Worm (Caenorhabditis elegans) whole organism, young adult: ENCODE measurements around the gene Y57A10A.5.

Experiments used
- B0261.1 ChIP-seq: sonication (generic microtip); optimal IDR thresholded peaks from 2 replicates; lab custom pipeline; 2016; ENCODE audit warnings: mild to moderate bottlenecking, missing genetic modification characterization, moderate library complexity, missing compliant biosample characterization
- B0336.3 ChIP-seq: fragments of 200-800 bp; sonication (Bioruptor generic); IDR thresholded peaks from 2 replicates; pipeline ENCODE4 v1.3.6; 2022; ENCODE audit warnings: missing genetic modification characterization, missing compliant biosample characterization
- C17E4.6 ChIP-seq: fragments of 200-800 bp; sonication (Bioruptor generic); IDR thresholded peaks from 2 replicates; pipeline ENCODE4 v1.3.6; 2022; ENCODE audit warnings: missing genetic modification reagents, missing genetic modification characterization, missing compliant biosample characterization
- D2030.7 ChIP-seq: fragments of 200-800 bp; sonication (Bioruptor generic); IDR thresholded peaks from 2 replicates; pipeline ENCODE4 v1.3.6; 2022; ENCODE audit warnings: missing genetic modification reagents, missing genetic modification characterization, missing compliant biosample characterization
- F10E7.11 ChIP-seq: sonication (generic microtip); optimal IDR thresholded peaks from 2 replicates; lab custom pipeline; 2017; ENCODE audit warnings: mild to moderate bottlenecking, missing genetic modification characterization, moderate library complexity, missing compliant biosample characterization
- F33H1.4 ChIP-seq: fragments of 200-800 bp; sonication (Bioruptor generic); IDR thresholded peaks from 2 replicates; pipeline ENCODE4 v1.3.6; 2022; ENCODE audit warnings: missing genetic modification reagents, missing genetic modification characterization, missing compliant biosample characterization
- F57C9.4 ChIP-seq: sonication (generic microtip); optimal IDR thresholded peaks from 2 replicates; lab custom pipeline; 2017; ENCODE audit warnings: mild to moderate bottlenecking, missing genetic modification characterization, missing compliant biosample characterization
- T26A5.8 ChIP-seq: sonication (generic microtip); optimal IDR thresholded peaks from 2 replicates; lab custom pipeline; 2016; ENCODE audit warnings: missing genetic modification characterization, missing compliant biosample characterization
- Y53F4B.3 ChIP-seq: fragments of 200-800 bp; sonication (Bioruptor generic); IDR thresholded peaks from 2 replicates; pipeline ENCODE4 v1.3.6; 2022; ENCODE audit warnings: missing genetic modification reagents, missing genetic modification characterization, missing compliant biosample characterization
- Y53G8AR.9 ChIP-seq: fragments of 200-800 bp; sonication (Bioruptor generic); conservative IDR thresholded peaks from 2 replicates; pipeline ENCODE4 v1.3.6; 2022; ENCODE audit warnings: missing genetic modification reagents, missing genetic modification characterization, missing compliant biosample characterization
- Y95B8A.8 ChIP-seq: fragments of 200-800 bp; sonication (Bioruptor generic); IDR thresholded peaks from 2 replicates; pipeline ENCODE4 v1.3.6; 2022; ENCODE audit warnings: missing genetic modification reagents, missing genetic modification characterization, missing compliant biosample characterization
- aptf-2 ChIP-seq: fragments of 200-800 bp; sonication (Bioruptor generic); conservative IDR thresholded peaks from 2 replicates; pipeline ENCODE4 v1.3.6; 2022; ENCODE audit warnings: missing genetic modification reagents, missing genetic modification characterization, missing compliant biosample characterization
- atf-7 ChIP-seq: sonication (generic microtip); optimal IDR thresholded peaks from 2 replicates; lab custom pipeline; 2017; ENCODE audit warnings: mild to moderate bottlenecking, missing genetic modification characterization, missing compliant biosample characterization
- attf-3 ChIP-seq: fragments of 200-800 bp; sonication (Bioruptor generic); conservative IDR thresholded peaks from 2 replicates; pipeline ENCODE4 v1.3.6; 2022; ENCODE audit warnings: missing genetic modification reagents, missing genetic modification characterization, missing compliant biosample characterization
- ccch-3 ChIP-seq: fragments of 200-800 bp; sonication (Bioruptor generic); optimal IDR thresholded peaks from 2 replicates; lab custom pipeline; 2018; ENCODE audit warnings: mild to moderate bottlenecking, missing genetic modification characterization, missing compliant biosample characterization
- ceh-27 ChIP-seq: fragments of 200-800 bp; sonication (Bioruptor generic); optimal IDR thresholded peaks from 2 replicates; lab custom pipeline; 2018; ENCODE audit warnings: mild to moderate bottlenecking, missing genetic modification characterization, moderate library complexity, missing compliant biosample characterization
- die-1 ChIP-seq: sonication (generic microtip); optimal IDR thresholded peaks from 2 replicates; lab custom pipeline; 2016; ENCODE audit warnings: missing genotype, mild to moderate bottlenecking, missing genetic modification characterization, missing compliant biosample characterization
- ets-4 ChIP-seq: fragments of 200-800 bp; sonication (Bioruptor generic); optimal IDR thresholded peaks from 2 replicates; lab custom pipeline; 2018; ENCODE audit warnings: mild to moderate bottlenecking, missing genetic modification characterization, missing compliant biosample characterization
- hlh-12 ChIP-seq: sonication (generic microtip); optimal IDR thresholded peaks from 2 replicates; lab custom pipeline; 2016; ENCODE audit warnings: missing genetic modification characterization, missing compliant biosample characterization
- lin-26 ChIP-seq: fragments of 200-800 bp; sonication (Bioruptor generic); IDR thresholded peaks from 2 replicates; pipeline ENCODE4 v1.3.6; 2022; ENCODE audit warnings: missing genetic modification reagents, missing genetic modification characterization, missing compliant biosample characterization
- lin-40 ChIP-seq: sonication (generic microtip); optimal IDR thresholded peaks from 2 replicates; lab custom pipeline; 2016; ENCODE audit warnings: missing genetic modification characterization, mild to moderate bottlenecking, missing compliant biosample characterization, missing genotype, missing genetic modification reagents
- lin-54 ChIP-seq: fragments of 200-800 bp; sonication (Bioruptor generic); optimal IDR thresholded peaks from 2 replicates; lab custom pipeline; 2018; ENCODE audit warnings: mild to moderate bottlenecking, missing genetic modification characterization, missing compliant biosample characterization
- lir-1 ChIP-seq: fragments of 200-800 bp; sonication (Bioruptor generic); conservative IDR thresholded peaks from 2 replicates; pipeline ENCODE4 v1.3.6; 2022; ENCODE audit warnings: missing genetic modification reagents, missing genetic modification characterization, missing compliant biosample characterization
- lsl-1 ChIP-seq: fragments of 200-800 bp; sonication (Bioruptor generic); optimal IDR thresholded peaks from 2 replicates; lab custom pipeline; 2018; ENCODE audit warnings: mild to moderate bottlenecking, missing genetic modification characterization, moderate library complexity, missing compliant biosample characterization
- madf-6 ChIP-seq: fragments of 200-800 bp; sonication (Bioruptor generic); IDR thresholded peaks from 2 replicates; pipeline ENCODE4 v1.3.6; 2022; ENCODE audit warnings: missing genetic modification reagents, missing genetic modification characterization, missing compliant biosample characterization
- mes-4 ChIP-seq: sonication (generic microtip); optimal IDR thresholded peaks from 2 replicates; lab custom pipeline; 2016; ENCODE audit warnings: missing genotype, missing genetic modification characterization, missing compliant biosample characterization
- mxl-1 ChIP-seq: sonication (generic microtip); optimal IDR thresholded peaks from 2 replicates; lab custom pipeline; 2016; ENCODE audit warnings: missing genetic modification characterization, missing compliant biosample characterization
- nfya-2 ChIP-seq: fragments of 200-800 bp; sonication (Bioruptor generic); IDR thresholded peaks from 2 replicates; pipeline ENCODE4 v1.3.6; 2022; ENCODE audit warnings: missing genetic modification reagents, missing genetic modification characterization, missing compliant biosample characterization
- nfyb-1 ChIP-seq: fragments of 200-800 bp; sonication (Bioruptor generic); IDR thresholded peaks from 2 replicates; pipeline ENCODE4 v1.3.6; 2022; ENCODE audit warnings: missing genetic modification reagents, missing genetic modification characterization, missing compliant biosample characterization
- nhr-179 ChIP-seq: sonication (generic microtip); optimal IDR thresholded peaks from 2 replicates; lab custom pipeline; 2016; ENCODE audit warnings: mild to moderate bottlenecking, missing genetic modification characterization, missing compliant biosample characterization
- nhr-80 ChIP-seq: sonication (generic microtip); optimal IDR thresholded peaks from 2 replicates; lab custom pipeline; 2016; ENCODE audit warnings: missing genetic modification characterization, missing compliant biosample characterization
- rcor-1 ChIP-seq: fragments of 200-800 bp; sonication (Bioruptor generic); IDR thresholded peaks from 2 replicates; pipeline ENCODE4 v1.3.6; 2022; ENCODE audit warnings: missing genetic modification reagents, missing genetic modification characterization, missing compliant biosample characterization
- rec-8 ChIP-seq, 2 experiments: sonication (generic microtip); optimal IDR thresholded peaks; 2 replicates each; lab custom pipeline; 2016; ENCODE audit warnings: mild to moderate bottlenecking in 2 of 2, missing genetic modification characterization in 2 of 2, missing genetic modification reagents in 2 of 2, missing genotype in 2 of 2, missing biosample characterization in 1 of 2, missing compliant biosample characterization in 1 of 2, moderate library complexity in 1 of 2
- rpc-1 ChIP-seq, 2 experiments: fragments of 150-350 bp in 1 of 2; sonication (generic microtip) in 1 of 2; optimal IDR thresholded peaks; 2 replicates each; lab custom pipeline; 2014 to 2018; ENCODE audit warnings: missing biosample characterization in 1 of 2, missing genetic modification characterization in 1 of 2, missing genetic modification reagents in 1 of 2, missing genotype in 1 of 2
- sdz-38 ChIP-seq: sonication (generic microtip); optimal IDR thresholded peaks from 2 replicates; lab custom pipeline; 2016; ENCODE audit warnings: missing genotype, missing genetic modification characterization, missing compliant biosample characterization
- sea-2 ChIP-seq: fragments of 200-800 bp; sonication (Bioruptor generic); IDR thresholded peaks from 2 replicates; pipeline ENCODE4 v1.3.6; 2022; ENCODE audit warnings: missing genetic modification characterization, missing compliant biosample characterization
- snpc-1.3 ChIP-seq: sonication (generic microtip); optimal IDR thresholded peaks from 2 replicates; lab custom pipeline; 2017; ENCODE audit warnings: missing genetic modification characterization, mild to moderate bottlenecking, missing compliant biosample characterization, antibody characterized with exemption, moderate library complexity, missing genotype, missing genetic modification reagents; ENCODE audit not compliant: insufficient read depth
- snpc-3.4 ChIP-seq: sonication (generic microtip); optimal IDR thresholded peaks from 2 replicates; lab custom pipeline; 2017; ENCODE audit warnings: missing genetic modification characterization, mild to moderate bottlenecking, missing compliant biosample characterization, antibody characterized with exemption, moderate library complexity, missing genotype, missing genetic modification reagents
- somi-1 ChIP-seq: fragments of 200-800 bp; sonication (Bioruptor generic); optimal IDR thresholded peaks from 2 replicates; lab custom pipeline; 2018; ENCODE audit warnings: mild to moderate bottlenecking, missing genetic modification characterization, missing compliant biosample characterization
- sptf-2 ChIP-seq: fragments of 200-800 bp; sonication (Bioruptor generic); optimal IDR thresholded peaks from 2 replicates; lab custom pipeline; 2018; ENCODE audit warnings: mild to moderate bottlenecking, missing genetic modification characterization, missing compliant biosample characterization
- ztf-18 ChIP-seq: sonication (generic microtip); optimal IDR thresholded peaks from 2 replicates; lab custom pipeline; 2016; ENCODE audit warnings: missing genotype, mild to moderate bottlenecking, missing genetic modification characterization, missing compliant biosample characterization
- ztf-22 ChIP-seq: fragments of 200-800 bp; sonication (Bioruptor generic); optimal IDR thresholded peaks from 2 replicates; lab custom pipeline; 2018; ENCODE audit warnings: mild to moderate bottlenecking, missing genetic modification characterization, moderate library complexity, missing compliant biosample characterization
- ztf-28 ChIP-seq: fragments of 200-800 bp; sonication (Bioruptor generic); IDR thresholded peaks from 2 replicates; pipeline ENCODE4 v1.3.6; 2022; ENCODE audit warnings: missing genetic modification reagents, missing genetic modification characterization, missing compliant biosample characterization

Gene Y57A10A.5

DNA sequence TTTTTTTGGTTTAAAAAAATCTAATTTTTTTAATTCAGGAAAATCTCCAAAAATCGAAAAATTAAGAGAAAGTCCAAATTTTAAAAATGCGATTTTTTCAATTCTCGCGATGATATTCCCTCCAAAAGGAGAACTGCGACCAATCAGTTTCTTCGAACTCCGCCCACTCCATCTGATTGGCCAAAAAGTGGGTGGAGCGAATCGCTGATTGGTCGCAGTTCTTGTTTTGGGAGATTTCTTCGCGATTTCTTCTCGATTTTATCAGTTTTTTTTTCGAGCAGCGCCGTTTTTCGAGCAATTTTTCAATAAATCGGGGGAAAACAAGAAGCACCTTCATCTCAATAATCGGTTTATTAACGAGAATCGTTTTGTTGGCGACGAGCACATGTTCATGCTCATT is 23.9 kb upstream of the Y57A10A.5 start:
- TF ChIP-seq Y53F4B.3 = no peak
- no peak for TF ChIP-seq snpc-1.3 (tag; lab: Kevin White, UChicago)
- TF ChIP-seq nhr-179 (tag; lab: Kevin White, UChicago) = no peak
- TF ChIP-seq die-1 (tag; lab: Kevin White, UChicago) = no peak
- TF ChIP-seq B0261.1 (tag; lab: Kevin White, UChicago) = no peak
- no peak for TF ChIP-seq aptf-2 (GFP tag; lab: Robert Waterston, UW)
- no peak for TF ChIP-seq rec-8 (tag; optimal IDR thresholded peaks at IDR 0.05; lab: Kevin White, UChicago)
- TF ChIP-seq ztf-18 (tag; lab: Kevin White, UChicago) = no peak
- TF ChIP-seq lir-1 (GFP tag; lab: Robert Waterston, UW) = no peak
- TF ChIP-seq Y95B8A.8 = no peak
- no peak for TF ChIP-seq lin-54 (GFP tag; lab: Kevin White, UChicago)
- no peak for TF ChIP-seq somi-1 (GFP tag; lab: Kevin White, UChicago)
- no peak for TF ChIP-seq ccch-3 (GFP tag; lab: Kevin White, UChicago)
- TF ChIP-seq C17E4.6 (GFP tag; lab: Robert Waterston, UW) = no peak
- TF ChIP-seq nfyb-1 (GFP tag; lab: Robert Waterston, UW) = no peak
- no peak for TF ChIP-seq rcor-1 (GFP tag; lab: Robert Waterston, UW)
- TF ChIP-seq nfya-2 = no peak
- no peak for TF ChIP-seq F33H1.4 (GFP tag; lab: Robert Waterston, UW)
- TF ChIP-seq T26A5.8 = no peak

DNA sequence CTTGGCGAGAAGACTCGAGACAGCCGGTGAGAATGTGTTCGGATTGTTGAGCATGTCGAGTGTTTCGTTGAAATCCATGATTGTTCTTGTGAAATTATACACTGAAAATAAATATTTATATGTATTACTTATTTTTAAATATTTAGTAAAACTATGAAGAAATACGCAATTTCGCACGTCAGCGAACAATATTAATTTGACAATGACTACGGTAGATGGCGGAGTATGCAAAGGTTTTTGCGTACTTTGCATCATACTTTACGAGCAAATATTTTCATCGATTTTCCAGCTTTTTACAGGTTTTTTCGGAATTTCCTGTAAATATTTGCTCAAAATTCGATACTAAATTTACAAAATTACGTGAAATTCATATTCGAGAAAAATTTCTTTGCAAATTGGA is 23.4 kb upstream of the Y57A10A.5 start, which contains the start of gene set-24:
Gene set-24, minus strand, starts transcription at position 101 of the 400 bp plus-strand sequence.
- TF ChIP-seq rcor-1 (GFP tag; lab: Robert Waterston, UW) (no peak), lsl-1 (GFP tag; lab: Kevin White, UChicago) (peak; percentile 8)

DNA sequence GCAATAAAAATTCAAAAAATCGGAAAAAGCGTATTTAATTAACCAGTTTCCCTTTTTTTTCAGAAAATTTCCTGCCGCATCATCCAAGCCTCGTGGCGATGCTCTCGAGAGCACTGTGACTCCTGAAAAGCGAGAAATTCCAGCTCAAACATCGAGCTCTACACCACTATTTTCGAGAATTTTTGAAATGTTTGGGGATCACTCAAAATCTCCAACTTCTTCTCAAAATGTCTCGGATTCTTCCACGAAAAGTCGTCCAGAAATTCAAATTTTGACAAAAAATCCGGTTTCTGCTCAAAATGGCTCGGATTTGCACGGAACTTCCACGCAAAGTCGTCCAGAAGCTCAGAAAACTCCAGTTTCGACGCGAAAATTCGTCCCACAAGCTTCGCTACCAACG is 16.3 kb upstream of the Y57A10A.5 start:
- TF ChIP-seq rpc-1 (optimal IDR thresholded peaks at IDR 0.05; lab: Kevin White, UChicago) (no peak), rpc-1 (tag; optimal IDR thresholded peaks at IDR 0.05; lab: Kevin White, UChicago) (no peak), ztf-22 (GFP tag; lab: Kevin White, UChicago) (no peak), nhr-179 (tag; lab: Kevin White, UChicago) (no peak), atf-7 (tag; lab: Kevin White, UChicago) (no peak), lin-40 (tag; lab: Kevin White, UChicago) (no peak), ceh-27 (no peak)

DNA sequence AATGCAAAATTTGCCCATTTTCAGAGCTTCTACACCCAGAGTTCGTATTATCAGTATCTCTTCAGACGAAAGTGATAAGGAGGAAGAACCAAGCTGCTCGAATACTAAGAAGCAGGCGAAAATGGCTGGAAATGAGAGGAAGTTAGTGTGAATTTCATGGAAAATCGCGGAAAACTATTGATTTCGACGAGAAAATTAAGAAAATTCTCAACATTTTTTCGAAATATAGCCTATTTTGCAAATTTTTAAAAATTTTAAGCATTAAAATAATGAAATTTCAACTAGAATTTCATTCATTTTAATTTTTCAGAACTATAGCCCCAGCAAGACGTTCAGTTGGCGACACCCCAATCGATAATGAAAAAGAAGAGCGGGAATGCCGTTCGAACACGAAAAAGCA is 10.7 kb upstream of the Y57A10A.5 start:
- no peak for TF ChIP-seq mxl-1 (tag; lab: Kevin White, UChicago)
- no peak for TF ChIP-seq mes-4 (tag; lab: Kevin White, UChicago)
- no peak for TF ChIP-seq sptf-2

ce11 chrII:12147331-12147730 is 7.0 kb upstream of the Y57A10A.5 start, which contains the start of gene Y57A10A.2:
TSS of gene Y57A10A.2 (plus strand) at chrII:12147631.
- no peak for TF ChIP-seq Y53G8AR.9 (GFP tag; lab: Robert Waterston, UW)
- TF ChIP-seq sptf-2 = no peak
- TF ChIP-seq D2030.7 = no peak
- no peak for TF ChIP-seq atf-7 (tag; lab: Kevin White, UChicago)
- TF ChIP-seq lin-26 = no peak
- TF ChIP-seq C17E4.6 (GFP tag; lab: Robert Waterston, UW) = no peak
- no peak for TF ChIP-seq hlh-12 (tag; lab: Kevin White, UChicago)
- TF ChIP-seq ztf-28 (GFP tag; lab: Robert Waterston, UW) = no peak
- TF ChIP-seq snpc-3.4 (tag; lab: Kevin White, UChicago) = no peak
- TF ChIP-seq attf-3 (GFP tag; lab: Robert Waterston, UW) = no peak
- no peak for TF ChIP-seq die-1 (tag; lab: Kevin White, UChicago)
- TF ChIP-seq F10E7.11 = no peak
- TF ChIP-seq lsl-1 (GFP tag; lab: Kevin White, UChicago) = no peak
- no peak for TF ChIP-seq B0336.3 (GFP tag; lab: Robert Waterston, UW)
- no peak for TF ChIP-seq madf-6 (GFP tag; lab: Robert Waterston, UW)
- TF ChIP-seq sea-2 = no peak
- TF ChIP-seq ets-4 (GFP tag; lab: Kevin White, UChicago) = no peak
- no peak for TF ChIP-seq F57C9.4 (tag; lab: Kevin White, UChicago)
- no peak for TF ChIP-seq sdz-38 (tag; lab: Kevin White, UChicago)
- no peak for TF ChIP-seq nhr-80 (tag; lab: Kevin White, UChicago)
